Worm (Caenorhabditis elegans): ENCODE data around the gene F40F8.1.
A peak's percentile ranks its signal among the peaks of the same experiment; 100 is the strongest.

The F40F8.1 gene

DNA sequence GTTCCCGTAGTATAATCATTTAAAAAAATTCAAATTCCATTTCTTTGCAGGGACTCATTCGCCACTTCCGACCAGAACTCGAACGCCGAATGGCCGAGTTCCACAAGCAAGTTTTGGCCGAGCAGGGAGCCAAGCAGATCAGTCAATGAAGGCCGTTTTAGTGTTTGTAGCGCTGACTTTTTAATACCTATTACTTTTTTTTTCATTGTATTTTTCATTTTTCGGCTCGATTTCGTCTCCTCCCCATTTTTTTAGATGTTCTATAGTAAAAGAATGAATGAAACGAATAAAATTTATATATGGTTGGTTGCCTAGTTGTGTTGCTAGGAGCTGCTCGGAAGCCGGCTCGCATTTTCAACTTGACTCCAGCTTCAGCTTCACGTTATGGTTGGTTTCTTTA lies 27.6 kb upstream of the F40F8.1 start, which contains the start of gene C09H10.4:
TSS of gene C09H10.4 (plus strand) at position 301 of the 400 bp plus-strand sequence.
- TF ChIP-seq pes-1 (GFP tag; IDR thresholded peaks at IDR 0.05) (no peak), aly-1 (tag; optimal IDR thresholded peaks at IDR 0.05) (no peak), ets-7 (tag; optimal IDR thresholded peaks at IDR 0.05) (no peak), tbx-37 (GFP tag; conservative IDR thresholded peaks at IDR 0.05) (no peak), ceh-36 (tag; optimal IDR thresholded peaks at IDR 0.05) (no peak), F13C5.2 (tag; optimal IDR thresholded peaks at IDR 0.05) (no peak), hnd-1 (tag; optimal IDR thresholded peaks at IDR 0.05) (no peak), sea-1 (GFP tag; conservative IDR thresholded peaks at IDR 0.05) (no peak), hmbx-1 (tag; optimal IDR thresholded peaks at IDR 0.05) (no peak), scrt-1 (GFP tag; IDR thresholded peaks at IDR 0.05) (no peak), flt-1 (GFP tag; IDR thresholded peaks at IDR 0.05) (no peak), B0310.2 (tag; optimal IDR thresholded peaks at IDR 0.05) (no peak), tra-4 (tag; optimal IDR thresholded peaks at IDR 0.05) (no peak), ama-1 (optimal IDR thresholded peaks at IDR 0.05) (no peak), hmg-4 (GFP tag; optimal IDR thresholded peaks at IDR 0.05) (no peak)

DNA sequence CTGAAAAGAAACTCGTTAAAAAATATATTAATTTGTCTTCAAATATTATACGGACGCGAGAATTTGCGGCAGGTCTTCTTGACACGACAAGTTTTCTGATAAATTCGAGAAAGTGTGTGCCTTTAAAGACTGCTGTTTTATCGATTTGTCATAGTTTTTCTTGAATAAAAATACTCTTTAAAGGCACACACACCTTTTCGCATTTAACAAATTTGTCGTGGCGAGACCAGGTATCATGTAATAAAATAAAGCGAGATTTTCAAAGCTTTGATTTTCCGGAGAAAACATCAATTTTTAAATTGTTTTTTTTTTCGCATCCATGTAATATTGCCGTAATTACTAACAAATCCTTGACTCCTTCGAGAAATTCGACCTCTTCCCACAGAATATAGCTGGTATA lies 26.3 kb upstream of the F40F8.1 start:
- no peak for TF ChIP-seq ceh-13 (GFP tag; optimal IDR thresholded peaks at IDR 0.05)
- TF ChIP-seq flt-1 (GFP tag; IDR thresholded peaks at IDR 0.05), result no peak
- no peak for TF ChIP-seq hnd-1 (tag; optimal IDR thresholded peaks at IDR 0.05)
- no peak for TF ChIP-seq aly-1 (tag; optimal IDR thresholded peaks at IDR 0.05)
- TF ChIP-seq ama-1 (optimal IDR thresholded peaks at IDR 0.05), result no peak
- no peak for TF ChIP-seq tra-4 (tag; optimal IDR thresholded peaks at IDR 0.05)
- TF ChIP-seq hmg-4 (GFP tag; optimal IDR thresholded peaks at IDR 0.05), result no peak
- TF ChIP-seq sea-1 (GFP tag; conservative IDR thresholded peaks at IDR 0.05), result no peak
- TF ChIP-seq pes-1 (GFP tag; IDR thresholded peaks at IDR 0.05), result no peak
- no peak for TF ChIP-seq F13C5.2 (tag; optimal IDR thresholded peaks at IDR 0.05)

ce11 chrII:11103052-11103451 lies 24.4 kb upstream of the F40F8.1 start:
- TF ChIP-seq aly-1 (tag; optimal IDR thresholded peaks at IDR 0.05), result no peak
- peak; percentile 10 for TF ChIP-seq F13C5.2 (tag; optimal IDR thresholded peaks at IDR 0.05)

DNA sequence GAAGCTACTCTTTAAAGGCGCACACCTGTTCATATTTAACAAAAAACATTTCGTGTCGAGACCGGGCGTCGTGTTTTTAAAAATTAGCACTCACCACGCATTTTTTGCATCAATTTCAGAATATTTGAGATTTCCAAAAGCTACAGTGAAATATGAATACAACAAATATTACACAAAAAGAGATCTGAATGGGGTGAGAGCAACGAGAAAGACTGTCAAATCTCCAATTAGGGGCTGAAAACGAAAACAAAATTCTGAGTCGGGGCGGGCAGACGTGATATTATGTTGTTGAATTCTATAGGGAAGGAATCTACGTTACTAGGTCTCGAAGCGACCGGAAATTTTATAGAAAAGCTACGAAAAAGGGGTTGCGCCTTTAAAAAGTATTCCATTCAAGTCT lies 23.8 kb upstream of the F40F8.1 start, which contains the start of gene C09H10.5:
TSS of gene C09H10.5 (minus strand) at position 101 of the 400 bp plus-strand sequence.
- TF ChIP-seq tra-4 (tag; optimal IDR thresholded peaks at IDR 0.05) (no peak), pes-1 (GFP tag; IDR thresholded peaks at IDR 0.05) (no peak), scrt-1 (GFP tag; IDR thresholded peaks at IDR 0.05) (no peak), ceh-13 (GFP tag; optimal IDR thresholded peaks at IDR 0.05) (no peak), flt-1 (GFP tag; IDR thresholded peaks at IDR 0.05) (no peak), B0310.2 (tag; optimal IDR thresholded peaks at IDR 0.05) (no peak), aly-1 (tag; optimal IDR thresholded peaks at IDR 0.05) (no peak), ceh-36 (tag; optimal IDR thresholded peaks at IDR 0.05) (no peak), tbx-11 (GFP tag; IDR thresholded peaks at IDR 0.05) (no peak), sea-1 (GFP tag; conservative IDR thresholded peaks at IDR 0.05) (no peak), hmbx-1 (tag; optimal IDR thresholded peaks at IDR 0.05) (no peak)

DNA sequence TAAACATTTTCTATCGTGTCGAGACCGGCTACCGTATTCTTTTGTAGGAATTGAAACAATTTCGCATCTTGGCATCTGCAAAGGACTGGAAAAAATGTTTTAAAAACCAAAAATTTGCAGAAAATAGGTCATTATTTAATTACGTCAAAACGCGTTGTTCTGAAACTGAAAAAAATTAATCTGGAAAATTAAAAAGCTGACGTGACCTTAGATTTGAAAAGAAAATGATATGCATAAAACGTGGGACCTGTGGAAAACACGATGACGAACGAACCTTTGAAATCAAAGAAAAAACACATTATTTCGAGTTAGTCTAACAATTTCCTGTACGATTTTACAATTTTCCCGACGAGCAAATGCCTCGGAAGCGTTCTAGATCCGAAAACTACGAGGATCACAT lies 23.3 kb upstream of the F40F8.1 start, which contains the start of gene C09H10.9:
TSS of gene C09H10.9 (plus strand) at position 301 of the 400 bp plus-strand sequence.
- TF ChIP-seq hmg-4 (GFP tag; optimal IDR thresholded peaks at IDR 0.05) (no peak), sea-1 (GFP tag; conservative IDR thresholded peaks at IDR 0.05) (no peak), tbx-11 (GFP tag; IDR thresholded peaks at IDR 0.05) (no peak), aly-1 (tag; optimal IDR thresholded peaks at IDR 0.05) (no peak), tra-4 (tag; optimal IDR thresholded peaks at IDR 0.05) (no peak), flt-1 (GFP tag; IDR thresholded peaks at IDR 0.05) (no peak), ets-7 (tag; optimal IDR thresholded peaks at IDR 0.05) (no peak), tbx-37 (GFP tag; conservative IDR thresholded peaks at IDR 0.05) (no peak), pes-1 (GFP tag; IDR thresholded peaks at IDR 0.05) (no peak), hnd-1 (tag; optimal IDR thresholded peaks at IDR 0.05) (no peak), F13C5.2 (tag; optimal IDR thresholded peaks at IDR 0.05) (no peak), ama-1 (optimal IDR thresholded peaks at IDR 0.05) (no peak), scrt-1 (GFP tag; IDR thresholded peaks at IDR 0.05) (no peak), ceh-36 (tag; optimal IDR thresholded peaks at IDR 0.05) (no peak), hmbx-1 (tag; optimal IDR thresholded peaks at IDR 0.05) (no peak), B0310.2 (tag; optimal IDR thresholded peaks at IDR 0.05) (no peak), ceh-13 (GFP tag; optimal IDR thresholded peaks at IDR 0.05) (no peak)

- no peak for TF ChIP-seq scrt-1 (GFP tag; IDR thresholded peaks at IDR 0.05)
- TF ChIP-seq tbx-11 (GFP tag; IDR thresholded peaks at IDR 0.05), result no peak
- TF ChIP-seq hmbx-1 (tag; optimal IDR thresholded peaks at IDR 0.05), result no peak
- no peak for TF ChIP-seq hnd-1 (tag; optimal IDR thresholded peaks at IDR 0.05)
- TF ChIP-seq tra-4 (tag; optimal IDR thresholded peaks at IDR 0.05), result no peak
- TF ChIP-seq ets-7 (tag; optimal IDR thresholded peaks at IDR 0.05), result no peak
- no peak for TF ChIP-seq pes-1 (GFP tag; IDR thresholded peaks at IDR 0.05)
- no peak for TF ChIP-seq F13C5.2 (tag; optimal IDR thresholded peaks at IDR 0.05)
- TF ChIP-seq B0310.2 (tag; optimal IDR thresholded peaks at IDR 0.05), result no peak
- no peak for TF ChIP-seq aly-1 (tag; optimal IDR thresholded peaks at IDR 0.05)
- TF ChIP-seq tbx-37 (GFP tag; conservative IDR thresholded peaks at IDR 0.05), result no peak
- TF ChIP-seq ceh-36 (tag; optimal IDR thresholded peaks at IDR 0.05), result no peak
- TF ChIP-seq flt-1 (GFP tag; IDR thresholded peaks at IDR 0.05), result no peak
- no peak for TF ChIP-seq hmg-4 (GFP tag; optimal IDR thresholded peaks at IDR 0.05)
- no peak for TF ChIP-seq ceh-13 (GFP tag; optimal IDR thresholded peaks at IDR 0.05)
- no peak for TF ChIP-seq sea-1 (GFP tag; conservative IDR thresholded peaks at IDR 0.05)
- no peak for TF ChIP-seq ama-1 (optimal IDR thresholded peaks at IDR 0.05)
Measured at ce11 chrII:11105981-11106711, 21.3 kb upstream of the F40F8.1 start, which contains the start of gene nasp-1. nasp-1 (plus strand) TSS chrII:11106612.

DNA sequence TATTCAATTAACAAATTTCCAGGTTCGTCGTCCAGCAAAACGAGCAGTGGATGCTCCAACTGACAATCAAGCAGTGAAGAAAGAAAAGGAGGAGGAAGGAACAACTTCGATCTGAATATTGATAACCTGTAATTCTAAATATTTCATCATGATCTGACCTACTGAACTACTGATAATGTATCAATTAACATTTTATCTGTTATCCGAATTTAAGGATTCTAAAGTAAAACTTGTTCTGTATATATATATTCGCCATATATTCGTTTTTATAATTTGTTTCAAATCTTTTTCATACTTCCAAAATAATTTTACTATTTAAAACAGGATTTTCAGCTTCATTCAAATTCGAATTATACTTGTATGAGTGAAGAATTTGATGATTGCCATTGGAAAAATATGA lies 19.6 kb upstream of the F40F8.1 start, which contains the start of gene apc-17:
TSS of gene apc-17 (plus strand) at position 301 of the 400 bp plus-strand sequence.
- TF ChIP-seq F13C5.2 (tag; optimal IDR thresholded peaks at IDR 0.05), result no peak
- no peak for TF ChIP-seq B0310.2 (tag; optimal IDR thresholded peaks at IDR 0.05)
- TF ChIP-seq ets-7 (tag; optimal IDR thresholded peaks at IDR 0.05), result no peak
- TF ChIP-seq pes-1 (GFP tag; IDR thresholded peaks at IDR 0.05), result no peak
- TF ChIP-seq tbx-11 (GFP tag; IDR thresholded peaks at IDR 0.05), result no peak
- no peak for TF ChIP-seq tra-4 (tag; optimal IDR thresholded peaks at IDR 0.05)
- TF ChIP-seq ceh-36 (tag; optimal IDR thresholded peaks at IDR 0.05), result no peak
- TF ChIP-seq hmg-4 (GFP tag; optimal IDR thresholded peaks at IDR 0.05), result no peak
- TF ChIP-seq tbx-37 (GFP tag; conservative IDR thresholded peaks at IDR 0.05), result no peak
- no peak for TF ChIP-seq flt-1 (GFP tag; IDR thresholded peaks at IDR 0.05)
- TF ChIP-seq scrt-1 (GFP tag; IDR thresholded peaks at IDR 0.05), result no peak
- no peak for TF ChIP-seq aly-1 (tag; optimal IDR thresholded peaks at IDR 0.05)
- no peak for TF ChIP-seq ama-1 (optimal IDR thresholded peaks at IDR 0.05)
- TF ChIP-seq hnd-1 (tag; optimal IDR thresholded peaks at IDR 0.05), result no peak
- no peak for TF ChIP-seq ceh-13 (GFP tag; optimal IDR thresholded peaks at IDR 0.05)
- no peak for TF ChIP-seq sea-1 (GFP tag; conservative IDR thresholded peaks at IDR 0.05)
- no peak for TF ChIP-seq hmbx-1 (tag; optimal IDR thresholded peaks at IDR 0.05)

All from whole organism, early embryonic.